Fruit fly (Drosophila melanogaster): ENCODE measurements around the gene Rb97D.

The Rb97D gene

DNA sequence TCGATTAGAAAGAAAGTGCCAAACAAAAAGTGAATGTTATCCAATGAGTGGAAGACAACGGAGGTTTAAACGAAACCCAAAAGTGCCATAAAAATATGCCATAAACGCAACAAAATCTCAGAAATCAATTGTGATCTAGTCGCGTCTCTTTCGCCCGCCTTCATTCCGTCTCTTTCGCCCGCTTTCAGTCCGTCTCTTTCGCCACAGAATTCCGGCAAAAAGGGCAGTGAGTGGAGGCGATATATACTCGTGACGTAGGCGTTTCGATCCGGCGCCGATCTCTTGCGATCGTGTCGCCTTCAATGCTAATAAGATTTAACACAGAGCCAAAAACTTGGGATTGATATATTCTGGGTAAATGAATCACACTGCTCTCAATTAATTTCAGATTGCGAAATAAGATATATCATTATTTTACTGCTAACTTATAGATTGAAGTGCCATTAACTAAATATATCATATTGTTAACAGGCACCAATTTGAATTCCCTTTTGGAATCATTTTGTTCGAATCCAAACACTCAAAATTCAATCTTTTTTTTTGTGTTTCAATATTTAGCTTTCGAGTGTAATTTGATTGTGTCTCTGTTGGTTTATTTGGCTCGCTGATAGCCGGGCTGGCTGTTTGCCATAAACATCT is 12.7 kb upstream of the Rb97D start (continued):
- TF ChIP-seq Mad (GFP tag; optimal IDR thresholded peaks at IDR 0.05), result no peak
- TF ChIP-seq Abd-B (GFP tag; optimal IDR thresholded peaks at IDR 0.05), result peak; percentile 55
- TF ChIP-seq sr (GFP tag; IDR thresholded peaks at IDR 0.05), result peak; percentile 78
- TF ChIP-seq Hsf (GFP tag; optimal IDR thresholded peaks at IDR 0.05), result peak; percentile 48
- no peak for TF ChIP-seq Gug (GFP tag; IDR thresholded peaks at IDR 0.05)
- TF ChIP-seq CG4617 (GFP tag; optimal IDR thresholded peaks at IDR 0.05; ENCODE audit: borderline replicate concordance), result no peak
- TF ChIP-seq bcd (GFP tag; optimal IDR thresholded peaks at IDR 0.05), result peak; percentile 4
- 0 out of 2 replicates have a peak, but pooled peaks have one; percentile 26 for TF ChIP-seq CG4730 (GFP tag; IDR thresholded peaks at IDR 0.05)
- TF ChIP-seq Doc2 (GFP tag; IDR thresholded peaks at IDR 0.05), result no peak
- peak; percentile 67 for TF ChIP-seq dmrt99B (tag; optimal IDR thresholded peaks at IDR 0.05)
- TF ChIP-seq toy (GFP tag; IDR thresholded peaks at IDR 0.05), result no peak
- peak; percentile 32 for TF ChIP-seq CG16863 (GFP tag; optimal IDR thresholded peaks at IDR 0.05)
- TF ChIP-seq CG14965 (GFP tag; optimal IDR thresholded peaks at IDR 0.05; ENCODE audit: borderline replicate concordance), result no peak
- no peak for TF ChIP-seq prd (optimal IDR thresholded peaks at IDR 0.05)
- TF ChIP-seq prd (GFP tag; IDR thresholded peaks at IDR 0.05), result peak; percentile 41; the same call in 1 of the 3 replicates
- TF ChIP-seq hbn (GFP tag; IDR thresholded peaks at IDR 0.05; ENCODE audit: partially characterized antibody), result no peak
- TF ChIP-seq Aef1 (GFP tag; IDR thresholded peaks at IDR 0.05), result no peak
- TF ChIP-seq CG13287 (GFP tag; IDR thresholded peaks at IDR 0.05; ENCODE audit: partially characterized antibody), result no peak
- TF ChIP-seq Lpt (GFP tag; optimal IDR thresholded peaks at IDR 0.05), result no peak
- no peak for TF ChIP-seq BEAF-32 (GFP tag; optimal IDR thresholded peaks at IDR 0.05)
- no peak for TF ChIP-seq CG14667 (GFP tag; IDR thresholded peaks at IDR 0.05)
- peak; percentile 25 for TF ChIP-seq CG17359 (tag; optimal IDR thresholded peaks at IDR 0.05)
- no peak for TF ChIP-seq CkIIα-i1 (GFP tag; IDR thresholded peaks at IDR 0.05)
- TF ChIP-seq Camta (GFP tag; optimal IDR thresholded peaks at IDR 0.05), result peak; percentile 21
- peak; percentile 21 for TF ChIP-seq cwo (GFP tag; optimal IDR thresholded peaks at IDR 0.05)
- peak; percentile 53; the same call in 1 of the 2 replicates for TF ChIP-seq CG14014 (GFP tag; IDR thresholded peaks at IDR 0.05)
- TF ChIP-seq CG2116 (GFP tag; optimal IDR thresholded peaks at IDR 0.05), result no peak
- peak; percentile 16 for TF ChIP-seq dm (GFP tag; optimal IDR thresholded peaks at IDR 0.05)
- peak; percentile 18 for TF ChIP-seq CG12942 (GFP tag; optimal IDR thresholded peaks at IDR 0.05)
- peak; percentile 13 for TF ChIP-seq gro (GFP tag; optimal IDR thresholded peaks at IDR 0.05)
- peak; percentile 43 for TF ChIP-seq ATbp (GFP tag; optimal IDR thresholded peaks at IDR 0.05)
- TF ChIP-seq sug (tag; optimal IDR thresholded peaks at IDR 0.05), result peak; percentile 45
- no peak for TF ChIP-seq CG7745 (tag; optimal IDR thresholded peaks at IDR 0.05)
- TF ChIP-seq ssp (GFP tag; IDR thresholded peaks at IDR 0.05), result no peak
- TF ChIP-seq ci (GFP tag; IDR thresholded peaks at IDR 0.05), result peak; percentile 44; the same call in 1 of the 3 replicates
- 0 out of 2 replicates have a peak, but pooled peaks have one; percentile 21 for TF ChIP-seq E2f2 (GFP tag; IDR thresholded peaks at IDR 0.05)
- no peak; the same call in 2 of the 3 replicates for TF ChIP-seq Mrtf (GFP tag; IDR thresholded peaks at IDR 0.05)
- peak; percentile 24 for TF ChIP-seq jumu (GFP tag; optimal IDR thresholded peaks at IDR 0.05)
- no peak for TF ChIP-seq tna (GFP tag; IDR thresholded peaks at IDR 0.05; ENCODE audit: partially characterized antibody)
- TF ChIP-seq Rx (GFP tag; IDR thresholded peaks at IDR 0.05), result no peak
- 0 out of 3 replicates have a peak, but pooled peaks have one; percentile 9 for TF ChIP-seq CG2199 (GFP tag; IDR thresholded peaks at IDR 0.05)
- TF ChIP-seq CG5953 (GFP tag; IDR thresholded peaks at IDR 0.05), result peak; percentile 47; the same call in 1 of the 2 replicates
- TF ChIP-seq Bgb (GFP tag; IDR thresholded peaks at IDR 0.05; ENCODE audit: partially characterized antibody), result no peak
- TF ChIP-seq CG13775 (GFP tag; optimal IDR thresholded peaks at IDR 0.05), result peak; percentile 20
- TF ChIP-seq Gsc (GFP tag; IDR thresholded peaks at IDR 0.05), result no peak
- peak; percentile 30 for TF ChIP-seq pnt (GFP tag; optimal IDR thresholded peaks at IDR 0.05)
- TF ChIP-seq CG1647 (GFP tag; optimal IDR thresholded peaks at IDR 0.05), result no peak
- no peak for TF ChIP-seq pb (GFP tag; optimal IDR thresholded peaks at IDR 0.05)
- no peak for TF ChIP-seq dan (GFP tag; IDR thresholded peaks at IDR 0.05)
- peak; percentile 32 for TF ChIP-seq Sox100B (GFP tag; optimal IDR thresholded peaks at IDR 0.05)
